Worm (Caenorhabditis elegans): Measurements from ENCODE around the gene osta-1.

osta-1 gene

DNA sequence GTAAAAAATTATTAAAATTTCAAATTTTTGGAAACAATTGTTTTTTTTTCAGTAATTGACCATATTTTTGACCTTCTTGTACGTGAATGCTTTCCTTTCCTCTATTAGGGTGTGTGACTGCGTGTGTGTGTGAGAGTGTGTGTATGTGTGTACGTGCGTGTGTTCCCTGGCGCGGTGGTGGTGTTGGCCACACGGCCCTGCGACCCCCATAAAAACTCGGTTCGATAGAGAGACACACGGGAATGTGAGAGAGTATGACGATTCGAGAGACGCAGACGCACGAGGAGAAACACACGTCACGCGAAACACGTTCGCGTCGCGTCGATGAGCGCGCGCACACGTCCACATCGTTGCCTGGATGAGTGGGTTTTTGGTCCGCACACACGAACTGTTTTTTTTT, 12.3 kb downstream of the osta-1 start (continued):
- peak; percentile 96 for TF ChIP-seq madf-10 (tag; optimal IDR thresholded peaks at IDR 0.05)
- no peak for TF ChIP-seq Y79H2A.3 (GFP tag; conservative IDR thresholded peaks at IDR 0.05)
- no peak for TF ChIP-seq lsy-27 (tag; optimal IDR thresholded peaks at IDR 0.05; ENCODE audit: borderline replicate concordance, insufficient read depth)
- TF ChIP-seq efl-1 (GFP tag; optimal IDR thresholded peaks at IDR 0.05) = no peak
- no peak for TF ChIP-seq F33H1.4 (GFP tag; IDR thresholded peaks at IDR 0.05)
- no peak for TF ChIP-seq B0261.1 (tag; optimal IDR thresholded peaks at IDR 0.05)
- TF ChIP-seq snpc-4 (GFP tag; optimal IDR thresholded peaks at IDR 0.05) = no peak
- TF ChIP-seq snpc-4 (tag; optimal IDR thresholded peaks at IDR 0.05) = peak in 1 of 4 experiments; percentile 40
- no peak for TF ChIP-seq mxl-1 (tag; optimal IDR thresholded peaks at IDR 0.05)
- TF ChIP-seq aptf-3 (GFP tag; IDR thresholded peaks at IDR 0.05) = no peak
- TF ChIP-seq lir-1 (GFP tag; conservative IDR thresholded peaks at IDR 0.05) = 0 out of 2 replicates have a peak, but pooled peaks have one; percentile 21
- TF ChIP-seq ztf-22 (GFP tag; optimal IDR thresholded peaks at IDR 0.05) = no peak
- no peak for TF ChIP-seq ztf-25 (GFP tag; IDR thresholded peaks at IDR 0.05)
- TF ChIP-seq Y53F4B.3 (GFP tag; IDR thresholded peaks at IDR 0.05) = no peak
- TF ChIP-seq gei-17 (GFP tag; optimal IDR thresholded peaks at IDR 0.05) = no peak
- no peak for TF ChIP-seq ceh-91 (GFP tag; IDR thresholded peaks at IDR 0.05)
- no peak for TF ChIP-seq egl-44 (GFP tag; IDR thresholded peaks at IDR 0.05)
- TF ChIP-seq ztf-3 (GFP tag; optimal IDR thresholded peaks at IDR 0.05) = peak; percentile 16
- TF ChIP-seq chd-7 (tag; optimal IDR thresholded peaks at IDR 0.05) = peak; percentile 12
- no peak for TF ChIP-seq T26A5.8 (tag; optimal IDR thresholded peaks at IDR 0.05)
- TF ChIP-seq mel-28 (tag; optimal IDR thresholded peaks at IDR 0.05; ENCODE audit: borderline replicate concordance) = no peak
- no peak for TF ChIP-seq unc-130 (GFP tag; optimal IDR thresholded peaks at IDR 0.05)
- no peak for TF ChIP-seq snpc-1.1 (tag; optimal IDR thresholded peaks at IDR 0.05; ENCODE audit: insufficient read depth)
- TF ChIP-seq T07F8.4 (tag; optimal IDR thresholded peaks at IDR 0.05) = no peak
- TF ChIP-seq dpl-1 (GFP tag; optimal IDR thresholded peaks at IDR 0.05) = no peak
- TF ChIP-seq ets-4 (GFP tag; optimal IDR thresholded peaks at IDR 0.05) = no peak
- TF ChIP-seq sea-2 (GFP tag; IDR thresholded peaks at IDR 0.05) = no peak
- TF ChIP-seq aptf-2 (GFP tag; conservative IDR thresholded peaks at IDR 0.05) = no peak
- TF ChIP-seq bed-1 (GFP tag; IDR thresholded peaks at IDR 0.05) = no peak
- TF ChIP-seq zfh-2 (GFP tag; conservative IDR thresholded peaks at IDR 0.05) = no peak; the same call in none of the 2 replicates
- no peak for TF ChIP-seq Y56A3A.18 (GFP tag; IDR thresholded peaks at IDR 0.05)
- peak; percentile 28 for TF ChIP-seq ZK185.1 (tag; optimal IDR thresholded peaks at IDR 0.05; ENCODE audit: poor library complexity, severe bottlenecking)
- TF ChIP-seq egrh-3 (GFP tag; IDR thresholded peaks at IDR 0.05) = no peak
- TF ChIP-seq ccch-3 (GFP tag; optimal IDR thresholded peaks at IDR 0.05) = no peak
- no peak for TF ChIP-seq zim-3 (tag; optimal IDR thresholded peaks at IDR 0.05)
- TF ChIP-seq hlh-26 (GFP tag; conservative IDR thresholded peaks at IDR 0.05) = no peak
- TF ChIP-seq tbp1 (GFP tag; optimal IDR thresholded peaks at IDR 0.05) = no peak
- TF ChIP-seq egl-18 (GFP tag; IDR thresholded peaks at IDR 0.05) = no peak
- no peak for TF ChIP-seq die-1 (tag; optimal IDR thresholded peaks at IDR 0.05)
- TF ChIP-seq Y95B8A.8 (GFP tag; IDR thresholded peaks at IDR 0.05) = no peak
- peak; percentile 35; the same call in 1 of the 2 replicates for TF ChIP-seq ekl-4 (GFP tag; IDR thresholded peaks at IDR 0.05)
- no peak for TF ChIP-seq lin-54 (GFP tag; optimal IDR thresholded peaks at IDR 0.05)
- TF ChIP-seq Y67H2A.10 (GFP tag; conservative IDR thresholded peaks at IDR 0.05) = no peak
- no peak for TF ChIP-seq ceh-100 (GFP tag; IDR thresholded peaks at IDR 0.05)
- TF ChIP-seq sptf-2 (GFP tag; optimal IDR thresholded peaks at IDR 0.05) = no peak
- TF ChIP-seq nhr-80 (tag; optimal IDR thresholded peaks at IDR 0.05) = peak; percentile 83
- no peak for TF ChIP-seq F57A8.1 (GFP tag; optimal IDR thresholded peaks at IDR 0.05)
- no peak for TF ChIP-seq cebp-2 (GFP tag; IDR thresholded peaks at IDR 0.05)
- TF ChIP-seq nfya-2 (GFP tag; IDR thresholded peaks at IDR 0.05) = no peak
